Worm (Caenorhabditis elegans) whole organism, early embryonic: Measurements from ENCODE around the gene srv-10.

ENCODE experiments used
- B0310.2 ChIP-seq: sonication (generic microtip); optimal IDR thresholded peaks from 2 replicates; lab custom pipeline; 2016; ENCODE audit warnings: mild to moderate bottlenecking, missing genetic modification characterization, missing compliant biosample characterization
- F13C5.2 ChIP-seq: sonication (generic microtip); optimal IDR thresholded peaks from 2 replicates; lab custom pipeline; 2017; ENCODE audit warnings: mild to moderate bottlenecking, missing genetic modification characterization, inconsistent platforms, missing compliant biosample characterization
- aly-1 ChIP-seq: sonication (generic microtip); optimal IDR thresholded peaks from 2 replicates; lab custom pipeline; 2016; ENCODE audit warnings: missing genetic modification characterization, missing compliant biosample characterization
- ama-1 ChIP-seq: fragments of 150-350 bp; optimal IDR thresholded peaks from 2 replicates; lab custom pipeline; 2014
- ceh-13 ChIP-seq: fragments of 200-800 bp; sonication (Bioruptor generic); optimal IDR thresholded peaks from 2 replicates; lab custom pipeline; 2018; ENCODE audit warnings: mild to moderate bottlenecking, missing genetic modification characterization, missing compliant biosample characterization
- ceh-36 ChIP-seq: sonication (generic microtip); optimal IDR thresholded peaks from 2 replicates; lab custom pipeline; 2016; ENCODE audit warnings: missing genetic modification characterization, inconsistent platforms, missing compliant biosample characterization
- ets-7 ChIP-seq: sonication (generic microtip); optimal IDR thresholded peaks from 2 replicates; lab custom pipeline; 2016; ENCODE audit warnings: missing genotype, missing genetic modification characterization, missing compliant biosample characterization
- flt-1 ChIP-seq: fragments of 200-800 bp; sonication (Bioruptor generic); IDR thresholded peaks from 2 replicates; pipeline ENCODE4 v1.3.6; 2022; ENCODE audit warnings: missing genetic modification characterization, missing compliant biosample characterization
- hmbx-1 ChIP-seq: sonication (generic microtip); optimal IDR thresholded peaks from 2 replicates; lab custom pipeline; 2016; ENCODE audit warnings: mild to moderate bottlenecking, missing genetic modification characterization, missing compliant biosample characterization
- hmg-4 ChIP-seq: fragments of 200-800 bp; sonication (Bioruptor generic); optimal IDR thresholded peaks from 2 replicates; lab custom pipeline; 2018; ENCODE audit warnings: mild to moderate bottlenecking, missing genetic modification characterization, missing compliant biosample characterization
- hnd-1 ChIP-seq: sonication (generic microtip); optimal IDR thresholded peaks from 2 replicates; lab custom pipeline; 2016; ENCODE audit warnings: missing genetic modification characterization, missing compliant biosample characterization
- pes-1 ChIP-seq: fragments of 200-800 bp; sonication (Bioruptor generic); IDR thresholded peaks from 2 replicates; pipeline ENCODE4 v1.3.6; 2022; ENCODE audit warnings: missing genetic modification reagents, missing genetic modification characterization, missing compliant biosample characterization
- scrt-1 ChIP-seq: fragments of 200-800 bp; sonication (Bioruptor generic); IDR thresholded peaks from 2 replicates; pipeline ENCODE4 v1.3.6; 2022; ENCODE audit warnings: missing genetic modification characterization, missing compliant biosample characterization
- sea-1 ChIP-seq: fragments of 200-800 bp; sonication (Bioruptor generic); conservative IDR thresholded peaks from 2 replicates; pipeline ENCODE4 v1.3.6; 2022; ENCODE audit warnings: missing genetic modification characterization, missing compliant biosample characterization
- tbx-11 ChIP-seq: fragments of 200-800 bp; sonication (Bioruptor generic); IDR thresholded peaks from 2 replicates; pipeline ENCODE4 v1.3.6; 2022; ENCODE audit warnings: missing genetic modification characterization, missing compliant biosample characterization
- tbx-37 ChIP-seq: fragments of 200-800 bp; sonication (Bioruptor generic); conservative IDR thresholded peaks from 2 replicates; pipeline ENCODE4 v1.3.6; 2022; ENCODE audit warnings: missing genetic modification reagents, missing genetic modification characterization, missing compliant biosample characterization
- tra-4 ChIP-seq: sonication (generic microtip); optimal IDR thresholded peaks from 2 replicates; lab custom pipeline; 2017; ENCODE audit warnings: missing genetic modification characterization, missing compliant biosample characterization

Gene srv-10

ce11 chrV:13401669-13402068 is 22.0 kb upstream of the srv-10 start:
- no peak for TF ChIP-seq tra-4 (tag; lab: Kevin White, UChicago)
- no peak for TF ChIP-seq scrt-1 (GFP tag; lab: Robert Waterston, UW)
- no peak for TF ChIP-seq ceh-13 (GFP tag; lab: Kevin White, UChicago)
- no peak for TF ChIP-seq hmg-4
- TF ChIP-seq F13C5.2 (tag; lab: Kevin White, UChicago) = no peak
- no peak for TF ChIP-seq ceh-36
- no peak for TF ChIP-seq flt-1 (GFP tag; lab: Robert Waterston, UW)
- TF ChIP-seq hnd-1 = no peak
- TF ChIP-seq pes-1 (GFP tag; lab: Robert Waterston, UW) = no peak
- TF ChIP-seq aly-1 (tag; lab: Kevin White, UChicago) = no peak
- no peak for TF ChIP-seq ets-7 (tag; lab: Kevin White, UChicago)
- TF ChIP-seq sea-1 (GFP tag; lab: Robert Waterston, UW) = no peak

- TF ChIP-seq tbx-11 (GFP tag; lab: Robert Waterston, UW) (no peak), tbx-37 (GFP tag; lab: Robert Waterston, UW) (no peak), hmbx-1 (tag; lab: Kevin White, UChicago) (no peak), ceh-36 (no peak), tra-4 (tag; lab: Kevin White, UChicago) (no peak), ceh-13 (GFP tag; lab: Kevin White, UChicago) (no peak), hmg-4 (no peak), hnd-1 (no peak), scrt-1 (GFP tag; lab: Robert Waterston, UW) (no peak)
Measured at ce11 chrV:13402524-13402923, 21.2 kb upstream of the srv-10 start.

ce11 chrV:13406032-13406431 is 17.7 kb upstream of the srv-10 start, which contains the start of gene cutl-1:
Gene cutl-1, minus strand, starts transcription at chrV:13406114.
- TF ChIP-seq ceh-13 (GFP tag; lab: Kevin White, UChicago) = no peak
- TF ChIP-seq sea-1 (GFP tag; lab: Robert Waterston, UW) = no peak
- TF ChIP-seq tra-4 (tag; lab: Kevin White, UChicago) = no peak
- no peak for TF ChIP-seq ets-7 (tag; lab: Kevin White, UChicago)
- TF ChIP-seq hmg-4 = no peak
- TF ChIP-seq ceh-36 = no peak
- TF ChIP-seq hnd-1 = no peak
- TF ChIP-seq F13C5.2 (tag; lab: Kevin White, UChicago) = no peak
- TF ChIP-seq B0310.2 = no peak
- no peak for TF ChIP-seq scrt-1 (GFP tag; lab: Robert Waterston, UW)

- no peak for TF ChIP-seq aly-1 (tag; lab: Kevin White, UChicago)
- TF ChIP-seq hmg-4 = no peak
- TF ChIP-seq flt-1 (GFP tag; lab: Robert Waterston, UW) = no peak
- no peak for TF ChIP-seq scrt-1 (GFP tag; lab: Robert Waterston, UW)
- no peak for TF ChIP-seq F13C5.2 (tag; lab: Kevin White, UChicago)
- TF ChIP-seq B0310.2 = no peak
- TF ChIP-seq ceh-13 (GFP tag; lab: Kevin White, UChicago) = no peak
- TF ChIP-seq pes-1 (GFP tag; lab: Robert Waterston, UW) = no peak
- no peak for TF ChIP-seq tra-4 (tag; lab: Kevin White, UChicago)
- no peak for TF ChIP-seq ama-1 (lab: Kevin White, UChicago)
- TF ChIP-seq tbx-37 (GFP tag; lab: Robert Waterston, UW) = no peak
- no peak for TF ChIP-seq tbx-11 (GFP tag; lab: Robert Waterston, UW)
- TF ChIP-seq ets-7 (tag; lab: Kevin White, UChicago) = no peak
- no peak for TF ChIP-seq sea-1 (GFP tag; lab: Robert Waterston, UW)
- no peak for TF ChIP-seq hnd-1
- no peak for TF ChIP-seq hmbx-1 (tag; lab: Kevin White, UChicago)
- TF ChIP-seq ceh-36 = no peak
Measured at ce11 chrV:13406511-13406910, 17.2 kb upstream of the srv-10 start, which contains the start of gene F53F1.2. Gene F53F1.2, plus strand, starts transcription at chrV:13406816.

ce11 chrV:13407913-13408312 is 15.8 kb upstream of the srv-10 start, which contains the start of gene F53F1.3:
Gene F53F1.3, plus strand, starts transcription at chrV:13408242.
- TF ChIP-seq ceh-36 (no peak), aly-1 (tag; lab: Kevin White, UChicago) (no peak), hnd-1 (no peak), flt-1 (GFP tag; lab: Robert Waterston, UW) (no peak), F13C5.2 (tag; lab: Kevin White, UChicago) (no peak), scrt-1 (GFP tag; lab: Robert Waterston, UW) (no peak), tbx-37 (GFP tag; lab: Robert Waterston, UW) (no peak), ceh-13 (GFP tag; lab: Kevin White, UChicago) (no peak), B0310.2 (no peak), ama-1 (lab: Kevin White, UChicago) (no peak), tbx-11 (GFP tag; lab: Robert Waterston, UW) (no peak), hmg-4 (no peak), tra-4 (tag; lab: Kevin White, UChicago) (no peak), hmbx-1 (tag; lab: Kevin White, UChicago) (no peak), sea-1 (GFP tag; lab: Robert Waterston, UW) (no peak)

- no peak for TF ChIP-seq ceh-36
- no peak for TF ChIP-seq flt-1 (GFP tag; lab: Robert Waterston, UW)
- no peak for TF ChIP-seq hmbx-1 (tag; lab: Kevin White, UChicago)
- TF ChIP-seq hmg-4 = no peak
- no peak for TF ChIP-seq tbx-37 (GFP tag; lab: Robert Waterston, UW)
- TF ChIP-seq ama-1 (lab: Kevin White, UChicago) = no peak
- no peak for TF ChIP-seq sea-1 (GFP tag; lab: Robert Waterston, UW)
- no peak for TF ChIP-seq pes-1 (GFP tag; lab: Robert Waterston, UW)
- TF ChIP-seq B0310.2 = no peak
- TF ChIP-seq tra-4 (tag; lab: Kevin White, UChicago) = no peak
- TF ChIP-seq tbx-11 (GFP tag; lab: Robert Waterston, UW) = no peak
Measured at ce11 chrV:13408440-13408839, 15.3 kb upstream of the srv-10 start.

- TF ChIP-seq ceh-36 = no peak
- TF ChIP-seq hmg-4 = no peak
- no peak for TF ChIP-seq F13C5.2 (tag; lab: Kevin White, UChicago)
- no peak for TF ChIP-seq hmbx-1 (tag; lab: Kevin White, UChicago)
- no peak for TF ChIP-seq tra-4 (tag; lab: Kevin White, UChicago)
- TF ChIP-seq hnd-1 = no peak
- TF ChIP-seq ceh-13 (GFP tag; lab: Kevin White, UChicago) = no peak
- TF ChIP-seq sea-1 (GFP tag; lab: Robert Waterston, UW) = no peak
- TF ChIP-seq pes-1 (GFP tag; lab: Robert Waterston, UW) = no peak; the same call in 1 of the 2 replicates
- TF ChIP-seq tbx-37 (GFP tag; lab: Robert Waterston, UW) = no peak
- TF ChIP-seq ama-1 (lab: Kevin White, UChicago) = no peak
- no peak for TF ChIP-seq flt-1 (GFP tag; lab: Robert Waterston, UW)
- TF ChIP-seq ets-7 (tag; lab: Kevin White, UChicago) = no peak
Measured at ce11 chrV:13409089-13409488, 14.6 kb upstream of the srv-10 start.
